Worm (Caenorhabditis elegans) whole organism, midembryonic: ENCODE results near the gene clec-263.
"Not testable (repeated sequence)": the region's sequence is repeated elsewhere in the genome, so short reads cannot be mapped to it uniquely, and the experiment has no call there.

Experiments used
- ztf-23 ChIP-seq: fragments of 200-800 bp; sonication (Bioruptor generic); IDR thresholded peaks from 2 replicates; pipeline ENCODE4 v1.3.6; 2022; ENCODE audit warnings: missing genetic modification reagents, missing genetic modification characterization, missing compliant biosample characterization
- ztf-29 ChIP-seq: fragments of 200-800 bp; sonication (Bioruptor generic); IDR thresholded peaks from 2 replicates; pipeline ENCODE4 v1.3.6; 2022; ENCODE audit warnings: missing genetic modification reagents, missing genetic modification characterization, missing compliant biosample characterization

ce11 chrV:20564054-20564453 lies 10.4 kb upstream of the clec-263 start, which contains the start of gene F26F2.13:
- TF ChIP-seq ztf-23, ztf-29 (GFP tag; lab: Robert Waterston, UW): not testable (repeated sequence)
